Worm (Caenorhabditis elegans) whole organism, midembryonic: Measurements from ENCODE around the gene F47E1.2.

ENCODE experiments used
- T22C8.4 ChIP-seq: fragments of 200-800 bp; sonication (Bioruptor generic); IDR thresholded peaks from 2 replicates; pipeline ENCODE4 v1.3.6; 2022; ENCODE audit warnings: missing genetic modification characterization, missing compliant biosample characterization
- cog-1 ChIP-seq: sonication (generic microtip); optimal IDR thresholded peaks from 2 replicates; lab custom pipeline; 2016; ENCODE audit warnings: missing genetic modification characterization, missing compliant biosample characterization
- flt-1 ChIP-seq: fragments of 200-800 bp; sonication (Bioruptor generic); IDR thresholded peaks from 2 replicates; pipeline ENCODE4 v1.3.6; 2022; ENCODE audit warnings: missing genetic modification characterization, missing compliant biosample characterization

DNA sequence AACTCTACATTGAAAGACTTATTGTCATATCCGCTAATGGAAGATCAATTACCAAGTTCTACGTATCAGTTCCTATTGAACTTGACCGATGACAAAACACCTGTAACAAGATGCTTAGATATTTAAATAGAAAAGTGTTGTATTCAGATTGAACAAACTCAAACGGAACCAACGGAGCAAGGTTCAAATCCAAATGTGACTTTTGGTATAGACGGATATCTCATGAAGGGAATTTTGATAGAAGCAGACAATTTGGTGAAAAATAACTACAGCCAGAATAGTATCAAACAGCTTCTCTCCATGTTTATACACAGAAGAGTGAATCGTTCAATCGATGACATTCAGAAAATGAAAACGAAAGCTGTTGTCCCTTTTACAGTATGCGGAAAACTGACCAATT lies 6.0 kb downstream of the F47E1.2 start:
- TF ChIP-seq flt-1 (GFP tag; lab: Robert Waterston, UW), result no peak
- TF ChIP-seq T22C8.4 (GFP tag; lab: Robert Waterston, UW), result no peak
- no peak for TF ChIP-seq cog-1 (tag; lab: Kevin White, UChicago)
